Fruit fly (Drosophila melanogaster) Kc167 (cell line): ENCODE data around the gene hzg.

Experiments
- Myc ChIP-seq: fragments of >200 bp; optimal IDR thresholded peaks from 2 replicates; lab custom pipeline; 2017; ENCODE audit warnings: missing external identifiers
- Sin3A ChIP-seq: fragments of >200 bp; optimal IDR thresholded peaks from 2 replicates; lab custom pipeline; 2018; ENCODE audit warnings: missing external identifiers
- h ChIP-seq: fragments of >200 bp; optimal IDR thresholded peaks from 3 replicates; lab custom pipeline; 2018; ENCODE audit warnings: missing external identifiers
- insv ChIP-seq: fragments of >200 bp; optimal IDR thresholded peaks from 3 replicates; lab custom pipeline; 2018; ENCODE audit warnings: missing external identifiers
- psq ChIP-seq: fragments of >200 bp; optimal IDR thresholded peaks from 2 replicates; lab custom pipeline; 2017; ENCODE audit warnings: missing external identifiers
- ttk ChIP-seq: sonication (Bioruptor generic); optimal IDR thresholded peaks from 2 replicates; lab custom pipeline; 2017; ENCODE audit warnings: missing external identifiers

- TF ChIP-seq h (lab: Kevin White, UChicago) = no peak
- no peak for TF ChIP-seq psq (lab: Kevin White, UChicago)
- TF ChIP-seq insv (lab: Kevin White, UChicago) = no peak
- no peak for TF ChIP-seq ttk (lab: Kevin White, UChicago)
- no peak for TF ChIP-seq Myc (lab: Kevin White, UChicago)
- TF ChIP-seq Sin3A (lab: Kevin White, UChicago) = no peak
These were observed 49.6 kb downstream of the hzg start, which contains the start of the genes Pka-C3 and GXIVsPLA2 for dm6 chr3L:15954784-15955427.
